Worm (Caenorhabditis elegans): ENCODE results near the gene top-2.

DNA sequence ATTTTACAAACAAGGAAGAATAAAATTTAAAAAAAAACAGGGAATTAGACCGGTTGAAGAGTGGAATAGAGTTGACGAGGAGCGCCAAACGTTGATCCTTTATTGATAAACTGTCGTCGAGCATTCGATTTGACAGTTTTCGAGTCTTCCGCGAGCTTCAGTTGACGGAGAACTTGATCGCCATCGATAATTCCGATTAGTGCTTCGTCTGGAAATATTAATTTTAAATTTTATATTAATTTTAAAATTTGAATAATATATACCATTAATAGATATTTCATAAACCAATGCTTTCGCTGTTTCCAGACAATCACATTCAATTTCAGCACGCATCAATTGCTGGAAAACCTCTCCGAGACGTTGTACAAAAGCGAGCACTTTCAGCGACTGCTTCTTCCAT is 9.3 kb upstream of the top-2 start, which contains the start of gene K12D12.4:
- TF ChIP-seq lin-15B (tag; optimal IDR thresholded peaks at IDR 0.05) (no peak), nhr-237 (tag; optimal IDR thresholded peaks at IDR 0.05) (no peak), Y75B8A.6 (GFP tag; IDR thresholded peaks at IDR 0.05) (no peak), dpl-1 (GFP tag; optimal IDR thresholded peaks at IDR 0.05) (no peak), zip-2 (tag; optimal IDR thresholded peaks at IDR 0.05) (no peak), lin-29 (GFP tag; IDR thresholded peaks at IDR 0.05) (no peak), arid-1 (GFP tag; conservative IDR thresholded peaks at IDR 0.05) (no peak), unc-130 (GFP tag; optimal IDR thresholded peaks at IDR 0.05) (no peak), rbr-2 (tag; optimal IDR thresholded peaks at IDR 0.05) (no peak), daf-19 (GFP tag; conservative IDR thresholded peaks at IDR 0.05) (no peak)

All from whole organism, L4 larva.